Fruit fly (Drosophila melanogaster): ENCODE results near the gene Myo95E.

Myo95E gene

dm6 chr3R:24141013-24141592 lies 20.2 kb downstream of the Myo95E start, which contains the start of gene Kal1:
Gene Kal1, plus strand, starts transcription at chr3R:24141395.
- TF ChIP-seq CG13204 (GFP tag; optimal IDR thresholded peaks at IDR 0.05) (peak; percentile 98), CG4496 (GFP tag; IDR thresholded peaks at IDR 0.05) (peak; percentile 97), Snoo (tag; optimal IDR thresholded peaks at IDR 0.05) (peak; percentile 99), CG8301 (tag; optimal IDR thresholded peaks at IDR 0.05) (peak; percentile 95), CG12605 (GFP tag; IDR thresholded peaks at IDR 0.05) (peak; percentile 98), CG9948 (tag; optimal IDR thresholded peaks at IDR 0.05) (peak; percentile 97), D1 (tag; optimal IDR thresholded peaks at IDR 0.05) (peak; percentile 92), Pif1B (GFP tag; optimal IDR thresholded peaks at IDR 0.05) (peak; percentile 97), CG10348 (GFP tag; IDR thresholded peaks at IDR 0.05) (peak; percentile 79), CG17806 (tag; optimal IDR thresholded peaks at IDR 0.05) (peak; percentile 98), gl (tag; optimal IDR thresholded peaks at IDR 0.05) (peak; percentile 96), Ets98B (GFP tag; IDR thresholded peaks at IDR 0.05) (peak; percentile 98), CG8159 (tag; optimal IDR thresholded peaks at IDR 0.05) (peak; percentile 98), rn (GFP tag; IDR thresholded peaks at IDR 0.05) (peak; percentile 92), CG34367 (tag; optimal IDR thresholded peaks at IDR 0.05) (peak; percentile 97), CG15710 (tag; optimal IDR thresholded peaks at IDR 0.05) (peak; percentile 98), Pif1A (GFP tag; optimal IDR thresholded peaks at IDR 0.05) (peak; percentile 96), CG32121 (GFP tag; IDR thresholded peaks at IDR 0.05) (peak; percentile 98), fd96Ca (GFP tag; IDR thresholded peaks at IDR 0.05) (peak; percentile 97), EcR (GFP tag; optimal IDR thresholded peaks at IDR 0.05) (peak; percentile 79), CG14655 (GFP tag; optimal IDR thresholded peaks at IDR 0.05) (peak; percentile 96)

DNA sequence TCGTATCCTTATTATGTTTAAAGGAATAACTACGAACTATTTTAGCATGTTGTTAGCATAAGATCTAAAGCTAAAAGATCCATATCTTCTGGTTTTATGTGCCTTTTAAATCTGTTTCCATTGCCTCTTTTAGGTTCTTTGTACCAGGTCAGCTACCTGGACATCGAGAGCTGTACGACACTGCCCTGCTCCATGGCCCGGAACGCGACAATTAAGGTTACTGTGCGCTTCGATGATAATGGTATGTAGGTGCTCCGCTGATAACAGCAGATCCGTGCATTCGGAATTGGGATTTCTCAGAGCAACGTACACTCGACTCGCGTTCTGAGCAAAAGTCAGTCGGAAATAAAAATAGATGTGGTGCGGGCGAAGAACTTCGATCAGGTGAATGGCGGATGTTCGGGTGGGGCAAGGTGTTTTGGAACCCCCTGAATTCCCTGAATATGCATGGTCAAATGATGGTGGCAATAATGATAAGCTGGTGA lies 21.6 kb downstream of the Myo95E start:
- TF ChIP-seq CG32121 (GFP tag; IDR thresholded peaks at IDR 0.05) (no peak), CG4496 (GFP tag; IDR thresholded peaks at IDR 0.05) (0 out of 3 replicates have a peak, but pooled peaks have one; percentile 16), Snoo (tag; optimal IDR thresholded peaks at IDR 0.05) (no peak)

- TF ChIP-seq CG8159 (tag; optimal IDR thresholded peaks at IDR 0.05) (no peak), fd96Ca (GFP tag; IDR thresholded peaks at IDR 0.05) (no peak), CG14655 (GFP tag; optimal IDR thresholded peaks at IDR 0.05) (no peak), CG8301 (tag; optimal IDR thresholded peaks at IDR 0.05) (no peak), Ets98B (GFP tag; IDR thresholded peaks at IDR 0.05) (no peak), gl (tag; optimal IDR thresholded peaks at IDR 0.05) (no peak), EcR (GFP tag; optimal IDR thresholded peaks at IDR 0.05) (no peak), Snoo (tag; optimal IDR thresholded peaks at IDR 0.05) (no peak), Pif1B (GFP tag; optimal IDR thresholded peaks at IDR 0.05) (no peak), CG4496 (GFP tag; IDR thresholded peaks at IDR 0.05) (no peak), CG17806 (tag; optimal IDR thresholded peaks at IDR 0.05) (no peak), Pif1A (GFP tag; optimal IDR thresholded peaks at IDR 0.05) (no peak), CG32121 (GFP tag; IDR thresholded peaks at IDR 0.05) (no peak)
Measured at dm6 chr3R:24138478-24139455, 22.5 kb downstream of the Myo95E start.

DNA sequence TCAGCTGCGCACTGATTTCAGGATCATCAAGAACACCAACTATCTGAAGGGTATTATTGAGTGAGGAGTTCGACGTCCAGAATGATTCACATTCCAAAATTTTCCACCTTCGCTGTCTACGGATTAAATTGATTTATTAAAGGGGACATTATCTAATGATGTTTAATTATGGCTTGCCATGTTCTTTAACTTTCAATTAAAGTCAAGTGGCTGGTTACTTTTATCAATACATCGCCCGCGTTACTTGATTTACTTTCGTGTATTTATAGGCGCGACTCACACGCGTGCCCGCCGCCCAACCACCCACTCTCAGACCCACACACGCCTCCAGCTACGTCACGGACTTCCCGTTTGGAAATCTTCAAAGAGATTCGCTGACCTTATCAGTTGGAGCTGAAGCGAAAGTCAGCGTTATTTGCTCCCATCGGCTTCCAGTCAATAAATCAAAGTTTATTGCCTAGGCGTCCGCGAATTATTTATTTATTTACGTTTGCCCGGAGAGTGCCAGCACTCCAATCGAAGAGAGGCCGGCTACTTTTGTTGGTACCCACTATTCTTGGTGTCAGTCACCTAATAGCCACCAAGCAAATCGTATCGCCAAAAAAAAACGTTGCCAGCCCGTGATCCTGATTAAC lies 23.9 kb downstream of the Myo95E start, which contains the start of gene Npc2f:
Npc2f (plus strand) TSS at position 585 of the 635 bp plus-strand sequence.
- TF ChIP-seq EcR (GFP tag; optimal IDR thresholded peaks at IDR 0.05) (peak; percentile 64), CG9948 (tag; optimal IDR thresholded peaks at IDR 0.05) (no peak)

DNA sequence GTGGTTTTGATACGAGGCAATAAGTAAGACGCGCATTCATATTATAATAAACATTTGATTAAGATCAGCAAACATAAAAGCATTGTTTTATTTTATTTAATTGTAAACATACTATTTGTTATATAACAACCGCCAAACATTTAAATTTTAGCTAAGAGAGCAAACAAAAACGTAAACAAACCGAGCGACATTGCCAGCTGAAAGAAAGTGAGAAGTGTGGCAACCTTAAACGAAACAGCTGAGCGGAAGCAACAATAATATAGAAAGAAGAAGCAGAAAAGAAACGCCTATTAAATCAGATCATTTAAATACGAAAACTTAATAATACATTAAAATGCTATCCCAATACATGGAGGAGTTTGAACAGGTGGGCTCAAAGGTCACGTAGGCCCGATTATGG lies 26.7 kb downstream of the Myo95E start, which contains the start of gene Sec10:
Sec10 (plus strand) TSS at position 252 of the 400 bp plus-strand sequence.
- TF ChIP-seq CG8301 (tag; optimal IDR thresholded peaks at IDR 0.05) = no peak
- peak; percentile 4 for TF ChIP-seq CG34367 (tag; optimal IDR thresholded peaks at IDR 0.05)
- no peak for TF ChIP-seq CG10348 (GFP tag; IDR thresholded peaks at IDR 0.05)
- no peak for TF ChIP-seq CG32121 (GFP tag; IDR thresholded peaks at IDR 0.05)

- TF ChIP-seq CG34367 (tag; optimal IDR thresholded peaks at IDR 0.05) = no peak
- TF ChIP-seq Snoo (tag; optimal IDR thresholded peaks at IDR 0.05) = no peak
- no peak for TF ChIP-seq CG15710 (tag; optimal IDR thresholded peaks at IDR 0.05)
- no peak for TF ChIP-seq CG14655 (GFP tag; optimal IDR thresholded peaks at IDR 0.05)
- TF ChIP-seq EcR (GFP tag; optimal IDR thresholded peaks at IDR 0.05) = no peak
- no peak for TF ChIP-seq Pif1A (GFP tag; optimal IDR thresholded peaks at IDR 0.05)
- TF ChIP-seq rn (GFP tag; IDR thresholded peaks at IDR 0.05) = no peak
- no peak for TF ChIP-seq gl (tag; optimal IDR thresholded peaks at IDR 0.05)
- TF ChIP-seq D1 (tag; optimal IDR thresholded peaks at IDR 0.05) = no peak
- TF ChIP-seq CG32121 (GFP tag; IDR thresholded peaks at IDR 0.05) = no peak
- TF ChIP-seq CG13204 (GFP tag; optimal IDR thresholded peaks at IDR 0.05) = no peak
- no peak for TF ChIP-seq CG8301 (tag; optimal IDR thresholded peaks at IDR 0.05)
- TF ChIP-seq fd96Ca (GFP tag; IDR thresholded peaks at IDR 0.05) = no peak
- no peak for TF ChIP-seq Ets98B (GFP tag; IDR thresholded peaks at IDR 0.05)
- no peak for TF ChIP-seq CG17806 (tag; optimal IDR thresholded peaks at IDR 0.05)
Measured at dm6 chr3R:24130080-24130479, 31.2 kb downstream of the Myo95E start, which contains the start of the genes GatB and Tsc1. Gene GatB, minus strand, starts transcription at chr3R:24130255. Gene Tsc1, plus strand, starts transcription at chr3R:24130307.

Data from whole organism, pupa.